Fruit fly (Drosophila melanogaster) whole organism, embryonic: ENCODE measurements around the gene Tnks.

ENCODE experiments used
- CG18476 ChIP-seq: fragments of 200-800 bp; sonication (Bioruptor generic); optimal IDR thresholded peaks from 2 replicates; lab custom pipeline; 2016; ENCODE audit warnings: missing biosample characterization, mild to moderate bottlenecking, missing genetic modification characterization
- CG7556 ChIP-seq: fragments of 200-800 bp; sonication (Bioruptor generic); optimal IDR thresholded peaks from 2 replicates; lab custom pipeline; 2017; ENCODE audit warnings: missing biosample characterization, mild to moderate bottlenecking, missing genetic modification characterization
- GATAe ChIP-seq: fragments of 200-800 bp; sonication (Bioruptor generic); conservative IDR thresholded peaks from 2 replicates; pipeline ENCODE4 v1.3.6; 2022; ENCODE audit warnings: missing biosample characterization, missing genetic modification characterization
- HLH4C ChIP-seq: fragments of 200-800 bp; sonication (Bioruptor generic); IDR thresholded peaks from 3 replicates; pipeline ENCODE4 v1.3.6; 2022; ENCODE audit warnings: missing biosample characterization, missing genetic modification characterization; ENCODE audit not compliant: partially characterized antibody
- Hr3 ChIP-seq: fragments of 200-800 bp; sonication (Bioruptor generic); optimal IDR thresholded peaks from 3 replicates; lab custom pipeline; 2016; ENCODE audit warnings: missing biosample characterization, missing genetic modification characterization
- Sin3A ChIP-seq: fragments of >200 bp; optimal IDR thresholded peaks from 2 replicates; lab custom pipeline; 2018
- crol ChIP-seq: fragments of 200-800 bp; sonication (Bioruptor generic); IDR thresholded peaks from 2 replicates; pipeline ENCODE4 v1.3.6; 2022; ENCODE audit warnings: missing biosample characterization, missing genetic modification characterization
- psq ChIP-seq: fragments of 200-800 bp; sonication (Bioruptor generic); optimal IDR thresholded peaks from 2 replicates; lab custom pipeline; 2017; ENCODE audit warnings: missing biosample characterization, missing genetic modification characterization
- sima ChIP-seq: fragments of 200-800 bp; sonication (Bioruptor generic); optimal IDR thresholded peaks from 2 replicates; lab custom pipeline; 2016; ENCODE audit warnings: missing biosample characterization, missing genetic modification characterization
- ssp ChIP-seq: fragments of 200-800 bp; sonication (Bioruptor generic); IDR thresholded peaks from 2 replicates; pipeline ENCODE4 v1.3.6; 2022; ENCODE audit warnings: missing biosample characterization, missing genetic modification characterization
- vnd ChIP-seq: fragments of 200-800 bp; sonication (Bioruptor generic); IDR thresholded peaks from 3 replicates; pipeline ENCODE4 v1.3.6; 2022; ENCODE audit warnings: missing biosample characterization, missing genetic modification characterization; ENCODE audit not compliant: partially characterized antibody

DNA sequence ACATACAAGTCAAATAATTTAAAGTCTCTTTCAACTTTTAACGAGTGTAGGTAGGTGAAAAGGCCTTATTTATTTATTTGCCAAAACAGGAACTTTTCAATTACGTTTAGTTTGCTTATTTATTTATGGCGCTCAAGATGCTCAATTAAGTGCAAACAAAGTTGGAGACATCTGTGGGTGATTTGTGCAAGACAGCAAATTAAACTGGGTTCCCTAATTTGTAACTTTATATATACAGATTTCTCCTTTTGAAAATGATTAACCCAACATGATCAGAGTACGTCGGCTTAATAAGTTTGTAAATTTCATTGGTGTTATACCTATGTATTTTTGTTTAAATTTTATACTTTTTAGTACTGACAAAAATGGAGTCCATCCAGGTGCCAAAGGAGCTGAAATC lies 43.0 kb downstream of the Tnks start, which contains the start of gene CG5071:
- TF ChIP-seq crol (GFP tag; lab: Robert Waterston, UW) (no peak), psq (GFP tag; lab: Kevin White, UChicago) (no peak), GATAe (GFP tag; lab: Robert Waterston, UW) (no peak), sima (GFP tag; lab: Kevin White, UChicago) (no peak), vnd (GFP tag; lab: Robert Waterston, UW) (no peak), CG7556 (GFP tag; lab: Kevin White, UChicago) (no peak), ssp (GFP tag; lab: Robert Waterston, UW) (no peak), Hr3 (GFP tag; lab: Kevin White, UChicago) (no peak), HLH4C (GFP tag; lab: Robert Waterston, UW) (no peak), CG18476 (no peak), Sin3A (lab: Kevin White, UChicago) (no peak)
